Worm (Caenorhabditis elegans): ENCODE results near the gene nfu-1.

Gene nfu-1

DNA sequence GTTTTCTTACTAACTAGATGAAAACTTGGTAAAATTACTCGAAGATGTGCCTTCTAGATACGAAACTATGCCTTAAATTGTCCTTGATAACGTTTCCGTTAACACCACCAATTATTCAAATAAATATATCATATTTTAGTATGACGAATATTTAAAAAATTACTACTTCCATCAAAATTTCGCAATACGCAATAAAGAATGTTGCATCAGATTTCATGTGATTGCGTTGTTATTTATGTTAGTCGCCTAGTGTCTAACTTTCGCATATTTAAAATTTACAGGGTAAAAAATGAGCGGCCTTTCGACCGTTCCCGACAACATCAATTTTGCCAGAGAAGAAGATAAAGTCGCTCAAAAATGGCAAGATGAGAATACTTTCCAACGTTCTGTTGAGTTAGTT is 18.9 kb upstream of the nfu-1 start, which contains the start of gene iars-1:
Gene iars-1, plus strand, starts transcription at position 276 of the 400 bp plus-strand sequence.
- TF ChIP-seq egrh-3 (GFP tag; IDR thresholded peaks at IDR 0.05) (no peak), rpc-1 (optimal IDR thresholded peaks at IDR 0.05) (no peak), rpc-1 (tag; optimal IDR thresholded peaks at IDR 0.05) (no peak), F22D6.2 (tag; optimal IDR thresholded peaks at IDR 0.05) (no peak), dpl-1 (GFP tag; optimal IDR thresholded peaks at IDR 0.05) (no peak), cebp-1 (GFP tag; IDR thresholded peaks at IDR 0.05) (no peak; the same call in 1 of the 2 replicates), cebp-1 (tag; optimal IDR thresholded peaks at IDR 0.05) (peak; percentile 82)

DNA sequence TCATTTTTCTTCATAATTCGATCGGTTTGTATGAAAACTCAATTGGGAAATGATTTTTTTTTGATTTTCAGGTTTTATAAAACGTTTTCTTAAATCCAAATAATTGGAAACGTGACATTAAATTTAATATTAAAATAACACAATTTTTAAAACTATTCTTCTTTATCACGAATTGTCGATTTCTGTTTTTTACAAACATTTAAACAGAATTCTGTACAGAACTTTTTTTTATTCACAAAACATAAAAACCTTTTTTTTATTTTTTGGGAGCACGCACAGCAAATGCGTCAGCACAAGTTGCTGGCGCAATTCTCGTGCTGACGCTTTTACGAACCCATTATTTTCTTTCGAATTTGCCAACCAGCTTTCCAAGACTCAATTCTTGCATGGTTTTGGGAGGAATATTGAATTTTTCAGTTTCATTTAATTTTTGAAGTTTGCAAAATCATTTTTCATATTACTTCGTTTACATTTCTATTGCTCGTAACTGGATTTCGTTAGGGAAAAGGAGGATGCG is 13.4 kb upstream of the nfu-1 start, which contains the start of gene mpz-5:
Gene mpz-5, minus strand, starts transcription at position 51 of the 517 bp plus-strand sequence.
- TF ChIP-seq K11D2.4 (GFP tag; IDR thresholded peaks at IDR 0.05) (0 out of 2 replicates have a peak, but pooled peaks have one; percentile 39), ztf-26 (tag; optimal IDR thresholded peaks at IDR 0.05) (no peak), unc-130 (GFP tag; optimal IDR thresholded peaks at IDR 0.05) (no peak), F39B2.1 (GFP tag; IDR thresholded peaks at IDR 0.05) (no peak), mcd-1 (GFP tag; IDR thresholded peaks at IDR 0.05) (peak; percentile 69), ccch-3 (GFP tag; optimal IDR thresholded peaks at IDR 0.05) (no peak), mel-28 (tag; optimal IDR thresholded peaks at IDR 0.05; ENCODE audit: borderline replicate concordance) (no peak), D2030.7 (GFP tag; IDR thresholded peaks at IDR 0.05) (0 out of 2 replicates have a peak, but pooled peaks have one; percentile 22), madf-6 (GFP tag; IDR thresholded peaks at IDR 0.05) (peak; percentile 54; the same call in 1 of the 2 replicates), rcor-1 (GFP tag; IDR thresholded peaks at IDR 0.05) (peak; percentile 62), madf-10 (tag; optimal IDR thresholded peaks at IDR 0.05) (peak; percentile 7), lin-35 (GFP tag; optimal IDR thresholded peaks at IDR 0.05) (peak in 1 of 3 experiments; percentile 64), tbp1 (GFP tag; optimal IDR thresholded peaks at IDR 0.05) (peak; percentile 22), rpc-1 (optimal IDR thresholded peaks at IDR 0.05) (no peak), rpc-1 (tag; optimal IDR thresholded peaks at IDR 0.05) (no peak), dpl-1 (GFP tag; optimal IDR thresholded peaks at IDR 0.05) (peak; percentile 11), snpc-1.1 (tag; optimal IDR thresholded peaks at IDR 0.05; ENCODE audit: insufficient read depth) (no peak), B0336.3 (GFP tag; IDR thresholded peaks at IDR 0.05) (peak; percentile 46; the same call in 1 of the 2 replicates), Y53G8AR.9 (GFP tag; conservative IDR thresholded peaks at IDR 0.05) (peak; percentile 35; the same call in 1 of the 2 replicates), pha-4 (tag; optimal IDR thresholded peaks at IDR 0.05) (no peak), ets-4 (GFP tag; optimal IDR thresholded peaks at IDR 0.05) (no peak), madf-3 (GFP tag; IDR thresholded peaks at IDR 0.05) (no peak), attf-5 (GFP tag; optimal IDR thresholded peaks at IDR 0.05) (peak; percentile 41), lin-54 (GFP tag; optimal IDR thresholded peaks at IDR 0.05) (peak; percentile 64), hsf-1 (GFP tag; IDR thresholded peaks at IDR 0.05) (0 out of 2 replicates have a peak, but pooled peaks have one; percentile 45), pbrm-1 (GFP tag; IDR thresholded peaks at IDR 0.05) (peak; percentile 68; the same call in 1 of the 2 replicates), Y95B8A.8 (GFP tag; IDR thresholded peaks at IDR 0.05) (no peak), F49E8.2 (tag; optimal IDR thresholded peaks at IDR 0.05; ENCODE audit: insufficient read depth) (peak; percentile 12), lsl-1 (GFP tag; optimal IDR thresholded peaks at IDR 0.05) (peak; percentile 50), gei-17 (GFP tag; optimal IDR thresholded peaks at IDR 0.05) (no peak), B0035.1 (tag; optimal IDR thresholded peaks at IDR 0.05) (no peak), dox-1 (GFP tag; IDR thresholded peaks at IDR 0.05) (peak; percentile 66), lin-26 (GFP tag; IDR thresholded peaks at IDR 0.05) (no peak), mxl-1 (tag; optimal IDR thresholded peaks at IDR 0.05) (no peak), ztf-18 (tag; optimal IDR thresholded peaks at IDR 0.05) (peak; percentile 96), nfyb-1 (GFP tag; IDR thresholded peaks at IDR 0.05) (peak; percentile 67), Y56A3A.18 (GFP tag; IDR thresholded peaks at IDR 0.05) (0 out of 2 replicates have a peak, but pooled peaks have one; percentile 10), K12H6.12 (tag; optimal IDR thresholded peaks at IDR 0.05) (no peak), hmg-1.2 (GFP tag; IDR thresholded peaks at IDR 0.05) (peak; percentile 50), F33H1.4 (GFP tag; IDR thresholded peaks at IDR 0.05) (peak; percentile 72), ceh-100 (GFP tag; IDR thresholded peaks at IDR 0.05) (no peak), hmg-20 (GFP tag; IDR thresholded peaks at IDR 0.05) (0 out of 2 replicates have a peak, but pooled peaks have one; percentile 42), cebp-1 (GFP tag; IDR thresholded peaks at IDR 0.05) (no peak), cebp-1 (tag; optimal IDR thresholded peaks at IDR 0.05) (peak; percentile 69)

Measured in whole organism, young adult.